Fruit fly (Drosophila melanogaster) whole organism, wandering third instar larva: ENCODE data around the gene CG33325.

ENCODE experiments used
- Abd-B ChIP-seq: fragments of >200 bp; optimal IDR thresholded peaks from 2 replicates; lab custom pipeline; 2017; ENCODE audit warnings: missing biosample characterization, missing genetic modification characterization
- CG32264 ChIP-seq: fragments of 200-800 bp; sonication (Bioruptor generic); optimal IDR thresholded peaks from 2 replicates; lab custom pipeline; 2016; ENCODE audit warnings: missing biosample characterization, missing genetic modification characterization
- CG9705 ChIP-seq: fragments of 200-800 bp; sonication (Bioruptor generic); optimal IDR thresholded peaks from 2 replicates; lab custom pipeline; 2018; ENCODE audit warnings: missing biosample characterization, mild to moderate bottlenecking, missing genetic modification characterization
- CrebA ChIP-seq: fragments of 200-800 bp; sonication (Bioruptor generic); optimal IDR thresholded peaks from 2 replicates; lab custom pipeline; 2016; ENCODE audit warnings: missing biosample characterization, mild to moderate bottlenecking, missing genetic modification characterization, borderline replicate concordance
- Dif ChIP-seq: fragments of 200-275, 200-300 bp; sonication (Bioruptor generic); optimal IDR thresholded peaks from 2 replicates; lab custom pipeline; 2018; ENCODE audit warnings: missing biosample characterization, missing genetic modification characterization; ENCODE audit not compliant: partially characterized antibody
- GATAd ChIP-seq: sonication (Bioruptor generic); optimal IDR thresholded peaks from 2 replicates; lab custom pipeline; 2016; ENCODE audit warnings: missing biosample characterization, missing genetic modification characterization
- Hnf4 ChIP-seq: fragments of 200-800 bp; sonication (Bioruptor generic); optimal IDR thresholded peaks from 2 replicates; lab custom pipeline; 2016; ENCODE audit warnings: missing biosample characterization, mild to moderate bottlenecking, missing genetic modification characterization
- Hr78 ChIP-seq: fragments of >200 bp; optimal IDR thresholded peaks from 2 replicates; lab custom pipeline; 2017; ENCODE audit warnings: missing biosample characterization, missing genetic modification characterization
- Hr83 ChIP-seq: fragments of 200-300 bp; sonication (Bioruptor generic); optimal IDR thresholded peaks from 2 replicates; lab custom pipeline; 2016; ENCODE audit warnings: missing biosample characterization, mild to moderate bottlenecking, missing genetic modification characterization, moderate library complexity; ENCODE audit not compliant: poor library complexity, severe bottlenecking
- Mio ChIP-seq: sonication (Bioruptor generic); optimal IDR thresholded peaks from 2 replicates; lab custom pipeline; 2016; ENCODE audit warnings: missing biosample characterization, missing genetic modification characterization
- Myc ChIP-seq: fragments of >200 bp; optimal IDR thresholded peaks from 2 replicates; lab custom pipeline; 2017
- OdsH ChIP-seq: fragments of 200-800 bp; sonication (Bioruptor generic); optimal IDR thresholded peaks from 2 replicates; lab custom pipeline; 2016; ENCODE audit warnings: missing biosample characterization, mild to moderate bottlenecking, missing genetic modification characterization
- Sp1 ChIP-seq: fragments of 200-800 bp; sonication (Bioruptor generic); optimal IDR thresholded peaks from 3 replicates; lab custom pipeline; 2019; ENCODE audit warnings: missing biosample characterization, mild to moderate bottlenecking, missing genetic modification characterization, moderate library complexity
- Vsx2 ChIP-seq: fragments of 200-300, 225-300 bp; sonication (Bioruptor generic); optimal IDR thresholded peaks from 2 replicates; lab custom pipeline; 2018; ENCODE audit warnings: missing biosample characterization, missing genetic modification characterization; ENCODE audit not compliant: partially characterized antibody
- brk ChIP-seq: fragments of 200-800 bp; sonication (Bioruptor generic); optimal IDR thresholded peaks from 2 replicates; lab custom pipeline; 2016; ENCODE audit warnings: missing biosample characterization, mild to moderate bottlenecking, missing genetic modification characterization
- dl ChIP-seq, 2 experiments: fragments of 175-275, 200-275 bp in 1 of 2; fragments of 200-275 bp in 1 of 2; sonication (Bioruptor generic); optimal IDR thresholded peaks; lab custom pipeline; 2018; ENCODE audit warnings: mild to moderate bottlenecking in 2 of 2, missing biosample characterization in 2 of 2, missing genetic modification characterization in 2 of 2, moderate library complexity in 2 of 2; ENCODE audit not compliant: partially characterized antibody in 2 of 2, insufficient read depth in 1 of 2
- dmrt93B ChIP-seq: fragments of 200-800 bp; sonication (Bioruptor generic); optimal IDR thresholded peaks from 2 replicates; lab custom pipeline; 2018; ENCODE audit warnings: missing biosample characterization, mild to moderate bottlenecking, missing genetic modification characterization
- ey ChIP-seq: fragments of 200-800 bp; sonication (Bioruptor generic); optimal IDR thresholded peaks from 2 replicates; lab custom pipeline; 2016; ENCODE audit warnings: missing biosample characterization, missing genetic modification characterization
- fru ChIP-seq: fragments of 200-800 bp; sonication (Bioruptor generic); optimal IDR thresholded peaks from 3 replicates; lab custom pipeline; 2016; ENCODE audit warnings: missing biosample characterization, mild to moderate bottlenecking, missing genetic modification characterization
- jim ChIP-seq: fragments of 175-275, 200-325 bp; sonication (Bioruptor generic); optimal IDR thresholded peaks from 2 replicates; lab custom pipeline; 2016; ENCODE audit warnings: missing biosample characterization, mild to moderate bottlenecking, missing genetic modification characterization
- lola ChIP-seq: fragments of >200 bp; optimal IDR thresholded peaks from 2 replicates; lab custom pipeline; 2017; ENCODE audit warnings: missing biosample characterization, missing genetic modification characterization
- psq ChIP-seq: fragments of 200-800 bp; sonication (Bioruptor generic); optimal IDR thresholded peaks from 3 replicates; lab custom pipeline; 2017; ENCODE audit warnings: missing biosample characterization, mild to moderate bottlenecking, missing genetic modification characterization, moderate library complexity
- sv ChIP-seq: fragments of 200-800 bp; sonication (Bioruptor generic); optimal IDR thresholded peaks from 3 replicates; lab custom pipeline; 2016; ENCODE audit warnings: missing biosample characterization, missing genetic modification characterization
- tai ChIP-seq: sonication (Bioruptor generic); optimal IDR thresholded peaks from 2 replicates; lab custom pipeline; 2016; ENCODE audit warnings: missing biosample characterization, missing genetic modification characterization
- usp ChIP-seq: fragments of >200 bp; optimal IDR thresholded peaks from 2 replicates; lab custom pipeline; 2017; ENCODE audit warnings: missing biosample characterization, missing genetic modification characterization
- woc ChIP-seq: sonication (Bioruptor generic); optimal IDR thresholded peaks from 2 replicates; lab custom pipeline; 2016; ENCODE audit warnings: missing biosample characterization, mild to moderate bottlenecking, missing genetic modification characterization

Gene CG33325

dm6 chr3R:8701197-8701596, 21.4 kb upstream of the CG33325 start:
- TF ChIP-seq ey (GFP tag; lab: Kevin White, UChicago) (no peak), CrebA (GFP tag; lab: Kevin White, UChicago) (no peak), brk (GFP tag; lab: Kevin White, UChicago) (no peak), Hr83 (GFP tag; lab: Kevin White, UChicago) (no peak), Hr78 (GFP tag; lab: Kevin White, UChicago) (no peak), CG9705 (no peak)

- no peak for TF ChIP-seq woc (GFP tag; lab: Kevin White, UChicago)
- TF ChIP-seq Abd-B, result no peak
- no peak for TF ChIP-seq jim (GFP tag; lab: Kevin White, UChicago)
- TF ChIP-seq psq, result no peak
- TF ChIP-seq Sp1 (GFP tag; lab: Kevin White, UChicago), result no peak
- TF ChIP-seq, all 38 proteins: peak for 0
These were observed 20.8 kb upstream of the CG33325 start for dm6 chr3R:8700660-8701059.

dm6 chr3R:8699230-8699629, 19.4 kb upstream of the CG33325 start:
- no peak for TF ChIP-seq fru
- TF ChIP-seq Vsx2 (GFP tag; lab: Kevin White, UChicago), result no peak
- no peak for TF ChIP-seq Mio

- TF ChIP-seq OdsH (GFP tag; lab: Kevin White, UChicago) (no peak), dl (GFP tag; optimal IDR thresholded peaks at IDR 0.05; lab: Kevin White, UChicago; ENCODE audit: insufficient read depth in 1 of 2, partially characterized antibody in 2 of 2) (no peak)
These were observed 18.0 kb upstream of the CG33325 start, which contains the start of gene hb for dm6 chr3R:8697772-8698259. TSS of gene hb (minus strand) at chr3R:8697822.

dm6 chr3R:8694110-8694826, 14.4 kb upstream of the CG33325 start:
- TF ChIP-seq CG32264 (GFP tag; lab: Kevin White, UChicago), result no peak
- TF ChIP-seq Sp1 (GFP tag; lab: Kevin White, UChicago), result peak; percentile 79
- peak; percentile 39 for TF ChIP-seq CrebA (GFP tag; lab: Kevin White, UChicago)
- no peak for TF ChIP-seq Mio

dm6 chr3R:8686446-8686845, 6.6 kb upstream of the CG33325 start:
- TF ChIP-seq Hr78 (GFP tag; lab: Kevin White, UChicago), result no peak
- TF ChIP-seq tai (GFP tag; lab: Kevin White, UChicago), result no peak
- TF ChIP-seq dmrt93B (GFP tag; lab: Kevin White, UChicago), result no peak
- TF ChIP-seq usp (GFP tag; lab: Kevin White, UChicago), result no peak
- TF ChIP-seq Hnf4, result no peak
- no peak for TF ChIP-seq Myc
- TF ChIP-seq GATAd (GFP tag; lab: Kevin White, UChicago), result no peak
- no peak for TF ChIP-seq woc (GFP tag; lab: Kevin White, UChicago)
- TF ChIP-seq Sp1 (GFP tag; lab: Kevin White, UChicago), result no peak
- TF ChIP-seq Dif, result no peak
- no peak for TF ChIP-seq sv (GFP tag; lab: Kevin White, UChicago)
- TF ChIP-seq CG9705, result no peak
- TF ChIP-seq dl (GFP tag; optimal IDR thresholded peaks at IDR 0.05; lab: Kevin White, UChicago; ENCODE audit: insufficient read depth in 1 of 2, partially characterized antibody in 2 of 2), result no peak
- TF ChIP-seq ey (GFP tag; lab: Kevin White, UChicago), result no peak
- no peak for TF ChIP-seq lola (GFP tag; lab: Kevin White, UChicago)
